Fruit fly (Drosophila melanogaster): ENCODE data around the gene CG6462.

DNA sequence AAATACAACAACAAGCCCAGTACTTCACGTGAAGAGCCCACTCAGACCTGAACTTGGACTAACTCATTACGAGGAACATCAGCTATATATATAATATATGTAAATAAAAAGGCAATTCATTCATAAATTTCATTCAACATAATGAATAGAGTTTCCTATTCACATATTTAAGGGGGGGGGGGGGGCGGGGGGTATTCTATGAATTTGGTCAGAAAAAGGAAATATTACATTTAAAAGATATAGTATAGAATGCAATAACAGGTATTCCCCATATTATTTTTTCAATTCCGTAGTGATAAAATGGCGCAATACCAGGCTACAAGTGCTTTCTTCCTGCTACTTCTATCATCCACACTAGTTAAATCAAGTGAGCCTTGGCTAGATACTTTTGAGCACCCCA, at the start of gene CG6462:
- no peak for TF ChIP-seq vri (GFP tag; optimal IDR thresholded peaks at IDR 0.05)
- TF ChIP-seq cyc (GFP tag; optimal IDR thresholded peaks at IDR 0.05): no peak
- no peak for TF ChIP-seq CG8119 (GFP tag; IDR thresholded peaks at IDR 0.05)
- no peak for TF ChIP-seq eg (GFP tag; IDR thresholded peaks at IDR 0.05)
- TF ChIP-seq topi (GFP tag; optimal IDR thresholded peaks at IDR 0.05): no peak
- TF ChIP-seq CG15336 (GFP tag; IDR thresholded peaks at IDR 0.05): no peak
- no peak for TF ChIP-seq CG6854 (GFP tag; optimal IDR thresholded peaks at IDR 0.05)
- no peak for TF ChIP-seq CG11902 (GFP tag; optimal IDR thresholded peaks at IDR 0.05)
- TF ChIP-seq fd59A (GFP tag; optimal IDR thresholded peaks at IDR 0.05): no peak
